Worm (Caenorhabditis elegans): ENCODE results near the gene slfl-4.
"Not testable (repeated sequence)": the region's sequence is repeated elsewhere in the genome, so short reads cannot be mapped to it uniquely, and the experiment has no call there.

The slfl-4 gene

DNA sequence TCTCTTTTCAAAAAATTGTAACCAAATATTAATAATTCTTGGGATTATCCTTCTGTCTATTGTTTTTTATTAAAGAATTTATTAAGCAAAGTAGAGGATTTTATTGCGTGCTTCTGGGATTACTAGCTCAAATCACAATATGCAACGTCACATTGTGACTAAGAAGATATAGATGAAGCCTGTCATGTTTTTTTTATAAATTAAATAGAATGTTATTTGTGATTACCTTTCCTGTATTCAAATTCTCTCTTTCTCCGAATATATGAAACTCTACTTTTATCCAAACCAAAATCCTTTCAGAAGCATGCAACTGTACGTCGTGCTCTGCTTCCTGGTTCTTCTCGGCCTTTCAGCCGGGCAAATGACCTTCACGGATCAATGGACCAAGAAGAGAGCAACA, 16.2 kb downstream of the slfl-4 start, which contains the start of gene nlp-47:
nlp-47 (plus strand) TSS at position 301 of the 400 bp plus-strand sequence.
- TF ChIP-seq nhr-11 (tag; optimal IDR thresholded peaks at IDR 0.05), result no peak
- no peak for TF ChIP-seq elt-3 (tag; optimal IDR thresholded peaks at IDR 0.05)
- no peak for TF ChIP-seq lin-13 (GFP tag; optimal IDR thresholded peaks at IDR 0.05)
- no peak for TF ChIP-seq sma-3 (GFP tag; optimal IDR thresholded peaks at IDR 0.05)
- TF ChIP-seq mdl-1 (tag; optimal IDR thresholded peaks at IDR 0.05), result no peak
- TF ChIP-seq blmp-1 (tag; optimal IDR thresholded peaks at IDR 0.05; ENCODE audit: insufficient read depth), result no peak
- TF ChIP-seq lin-11 (tag; optimal IDR thresholded peaks at IDR 0.05), result no peak
- TF ChIP-seq nhr-12 (tag; optimal IDR thresholded peaks at IDR 0.05), result no peak

DNA sequence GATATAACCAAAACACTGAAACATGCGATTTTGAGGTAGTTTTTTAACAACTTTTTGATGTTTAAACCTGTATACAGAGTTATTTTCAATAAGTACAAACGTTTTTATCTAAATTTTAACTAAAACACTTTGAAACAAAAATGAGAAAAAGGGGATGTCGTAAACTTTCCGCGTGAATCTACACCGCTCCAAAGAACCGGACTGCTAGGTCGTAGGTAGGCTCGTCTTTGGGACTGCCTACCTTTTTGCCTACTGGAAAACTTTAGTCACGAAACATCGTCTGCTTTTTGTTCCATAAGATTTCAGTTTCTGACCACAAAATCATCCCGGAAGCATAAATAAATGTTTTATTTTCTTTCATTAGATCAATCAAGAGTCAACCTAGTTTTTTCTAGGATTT, 16.9 kb downstream of the slfl-4 start:
- TF ChIP-seq nhr-21 (tag; optimal IDR thresholded peaks at IDR 0.05), result no peak
- TF ChIP-seq sem-4 (tag; optimal IDR thresholded peaks at IDR 0.05), result no peak
- no peak for TF ChIP-seq ceh-16 (tag; optimal IDR thresholded peaks at IDR 0.05)
- no peak for TF ChIP-seq sma-3 (GFP tag; optimal IDR thresholded peaks at IDR 0.05)
- no peak for TF ChIP-seq Y55F3AM.14 (GFP tag; optimal IDR thresholded peaks at IDR 0.05)
- no peak for TF ChIP-seq snpc-4 (tag; optimal IDR thresholded peaks at IDR 0.05)
- TF ChIP-seq F13H6.1 (tag; optimal IDR thresholded peaks at IDR 0.05), result no peak
- no peak for TF ChIP-seq nhr-11 (tag; optimal IDR thresholded peaks at IDR 0.05)
- no peak for TF ChIP-seq mab-5 (tag; optimal IDR thresholded peaks at IDR 0.05)
- no peak for TF ChIP-seq nhr-25 (tag; optimal IDR thresholded peaks at IDR 0.05)
- no peak for TF ChIP-seq nhr-237 (tag; optimal IDR thresholded peaks at IDR 0.05)
- TF ChIP-seq skn-1 (tag; optimal IDR thresholded peaks at IDR 0.05), result no peak
- TF ChIP-seq ztf-11 (tag; optimal IDR thresholded peaks at IDR 0.05), result no peak
- TF ChIP-seq C34F6.9 (tag; optimal IDR thresholded peaks at IDR 0.05), result no peak
- no peak for TF ChIP-seq mdl-1 (tag; optimal IDR thresholded peaks at IDR 0.05)
- TF ChIP-seq nhr-6 (tag; optimal IDR thresholded peaks at IDR 0.05), result no peak
- TF ChIP-seq nhr-77 (tag; optimal IDR thresholded peaks at IDR 0.05), result no peak
- no peak for TF ChIP-seq ztf-4 (tag; optimal IDR thresholded peaks at IDR 0.05)

DNA sequence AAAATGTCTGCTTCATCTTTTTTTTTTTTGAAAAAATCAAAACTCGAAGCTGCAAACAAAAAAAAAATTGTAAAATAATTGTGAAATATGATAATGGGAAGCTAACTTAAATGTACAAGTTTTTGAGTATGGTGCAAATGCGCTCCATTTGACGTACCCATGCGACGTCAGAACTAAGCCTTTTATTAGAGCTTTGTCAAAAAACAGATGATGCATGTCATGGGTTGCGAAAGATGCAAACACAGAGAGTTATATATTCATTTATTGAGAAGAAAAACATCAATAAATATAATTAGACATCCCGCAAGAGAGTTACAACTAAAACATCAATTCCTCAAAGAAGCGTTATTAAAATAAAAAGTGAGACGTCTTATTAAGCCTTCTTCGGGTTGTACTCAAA, 20.1 kb downstream of the slfl-4 start:
- TF ChIP-seq C34F6.9 (tag; optimal IDR thresholded peaks at IDR 0.05), result no peak

DNA sequence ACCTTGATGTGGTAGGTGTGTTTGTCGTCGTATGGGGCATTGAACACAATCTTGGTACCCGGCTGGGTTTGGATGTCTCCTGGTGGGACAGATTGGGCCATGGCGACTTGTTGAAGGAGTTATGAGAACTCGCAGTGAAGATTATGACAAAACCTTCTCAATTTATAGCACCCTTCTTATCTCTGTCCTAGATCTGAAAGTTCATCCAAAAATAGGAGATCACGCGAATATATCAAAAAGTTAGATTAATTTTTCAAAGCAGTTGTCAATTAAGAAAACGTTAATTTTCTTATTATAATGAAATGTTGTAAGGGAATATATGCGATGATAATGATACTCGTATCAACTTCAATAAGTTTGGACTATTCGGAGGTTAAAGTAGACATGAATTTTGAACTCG, 20.9 kb downstream of the slfl-4 start, which contains the start of gene msp-51:
msp-51 (minus strand) TSS at position 101 of the 400 bp plus-strand sequence.
- not testable (repeated sequence) for TF ChIP-seq nhr-12, sem-4, mdl-1 (tag; optimal IDR thresholded peaks at IDR 0.05)

DNA sequence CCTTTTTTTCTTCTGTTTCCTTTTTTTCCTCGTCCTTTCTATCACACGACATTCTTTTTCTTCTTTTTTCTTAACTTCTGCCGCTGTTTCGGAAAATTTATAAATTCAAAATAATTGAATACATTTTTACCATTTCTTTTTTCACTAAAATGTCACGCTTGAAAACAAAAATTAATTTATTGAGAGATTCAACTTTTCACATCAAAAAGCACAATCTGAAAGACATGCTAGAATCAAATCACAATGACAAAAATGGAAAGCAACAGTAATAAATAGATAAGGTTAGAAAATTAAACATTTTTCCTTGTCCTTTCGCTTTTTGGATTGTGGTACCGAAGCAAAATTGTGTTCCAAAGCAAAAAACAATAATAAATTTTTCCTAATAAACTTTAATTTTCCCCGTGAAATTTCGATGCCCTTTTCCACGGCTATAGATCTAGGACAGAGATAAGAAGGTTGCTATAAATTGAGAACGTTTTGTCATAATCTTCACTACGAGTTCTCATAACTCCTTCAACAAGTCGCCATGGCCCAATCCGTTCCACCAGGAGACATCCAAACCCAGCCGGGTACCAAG, 23.2 kb downstream of the slfl-4 start, which contains the start of the genes ZK354.6 and msp-113:
ZK354.6 (minus strand) TSS at position 101 of the 577 bp plus-strand sequence.
msp-113 (plus strand) TSS at position 527 of the 577 bp plus-strand sequence.
- TF ChIP-seq snpc-4 (tag; optimal IDR thresholded peaks at IDR 0.05) (no peak), Y55F3AM.14 (GFP tag; optimal IDR thresholded peaks at IDR 0.05) (no peak), unc-55 (GFP tag; optimal IDR thresholded peaks at IDR 0.05) (no peak), alr-1 (tag; optimal IDR thresholded peaks at IDR 0.05) (no peak), elt-1 (tag; optimal IDR thresholded peaks at IDR 0.05) (no peak), ztf-11 (tag; optimal IDR thresholded peaks at IDR 0.05) (no peak), nhr-129 (tag; optimal IDR thresholded peaks at IDR 0.05) (no peak), nhr-12 (tag; optimal IDR thresholded peaks at IDR 0.05) (no peak), F13H6.1 (tag; optimal IDR thresholded peaks at IDR 0.05) (no peak), skn-1 (tag; optimal IDR thresholded peaks at IDR 0.05) (no peak)

DNA sequence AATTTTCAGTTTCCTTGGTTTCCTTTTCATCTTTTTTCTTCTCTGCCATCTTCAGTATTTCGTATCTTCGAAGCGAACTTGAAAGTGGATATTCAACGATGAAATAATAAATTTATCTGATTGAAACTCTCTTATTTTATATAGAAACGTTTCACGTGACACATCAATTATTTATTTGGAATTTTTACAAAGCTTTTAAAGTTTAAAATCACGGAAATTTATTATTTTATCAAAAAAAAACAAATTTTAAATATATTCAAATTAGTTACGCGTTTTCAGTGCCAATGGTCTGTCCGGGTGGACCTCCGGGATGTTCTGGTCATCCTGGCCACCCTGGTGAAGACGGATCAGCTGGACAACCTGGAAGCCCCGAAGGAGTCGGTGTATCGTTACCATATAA, 28.7 kb downstream of the slfl-4 start, which contains the start of gene ZK354.7:
ZK354.7 (minus strand) TSS at position 101 of the 400 bp plus-strand sequence.
- TF ChIP-seq fos-1 (tag; optimal IDR thresholded peaks at IDR 0.05) (no peak), nhr-237 (tag; optimal IDR thresholded peaks at IDR 0.05) (no peak)

DNA sequence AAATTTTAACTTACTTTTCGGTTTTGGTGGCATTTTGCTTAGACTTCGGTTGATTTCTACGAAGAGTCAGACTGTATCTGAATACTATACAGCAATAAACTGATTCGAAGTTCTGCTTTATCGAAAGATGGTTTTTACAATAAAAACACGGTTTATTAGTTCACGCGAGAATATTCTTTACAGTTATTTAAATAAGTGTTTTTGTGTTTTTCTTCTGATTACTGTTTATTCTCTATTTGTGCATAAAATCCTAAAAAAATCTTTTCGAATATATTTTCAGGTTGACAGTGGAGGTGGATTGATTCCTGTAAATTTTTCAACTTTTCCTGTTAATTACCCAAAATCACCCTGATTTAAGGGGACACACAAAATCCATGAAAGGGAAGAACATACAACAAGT, 31.7 kb downstream of the slfl-4 start, which contains the start of gene ZK354.8:
ZK354.8 (minus strand) TSS at position 101 of the 400 bp plus-strand sequence.
- TF ChIP-seq ZK546.5 (tag; optimal IDR thresholded peaks at IDR 0.05) (no peak), lin-11 (tag; optimal IDR thresholded peaks at IDR 0.05) (no peak), sem-4 (tag; optimal IDR thresholded peaks at IDR 0.05) (no peak), nhr-12 (tag; optimal IDR thresholded peaks at IDR 0.05) (no peak), elt-1 (tag; optimal IDR thresholded peaks at IDR 0.05) (no peak), R02D3.7 (tag; optimal IDR thresholded peaks at IDR 0.05) (no peak), elt-3 (tag; optimal IDR thresholded peaks at IDR 0.05) (no peak), nhr-10 (tag; optimal IDR thresholded peaks at IDR 0.05) (no peak), gmeb-1 (tag; optimal IDR thresholded peaks at IDR 0.05) (no peak), lin-13 (GFP tag; optimal IDR thresholded peaks at IDR 0.05) (no peak), peb-1 (tag; optimal IDR thresholded peaks at IDR 0.05) (no peak), ama-1 (optimal IDR thresholded peaks at IDR 0.05) (no peak), nhr-25 (tag; optimal IDR thresholded peaks at IDR 0.05) (no peak), ztf-11 (tag; optimal IDR thresholded peaks at IDR 0.05) (no peak), egl-27 (tag; optimal IDR thresholded peaks at IDR 0.05) (no peak)
